Worm (Caenorhabditis elegans) whole organism, L1 larva: ENCODE measurements around the gene F56C4.4.

Experiments
- C34B4.2 ChIP-seq: sonication (generic microtip); optimal IDR thresholded peaks from 2 replicates; lab custom pipeline; 2017; ENCODE audit warnings: mild to moderate bottlenecking, missing genetic modification characterization, missing compliant biosample characterization
- F16B12.6 ChIP-seq: fragments of 150-350 bp; optimal IDR thresholded peaks from 2 replicates; lab custom pipeline; 2014; ENCODE audit warnings: missing biosample characterization, missing genetic modification characterization
- Y116A8C.19 ChIP-seq: sonication (generic microtip); optimal IDR thresholded peaks from 2 replicates; lab custom pipeline; 2016; ENCODE audit warnings: missing compliant biosample characterization, missing genetic modification characterization, borderline replicate concordance
- alr-1 ChIP-seq: fragments of 200-800 bp; sonication (Bioruptor generic); optimal IDR thresholded peaks from 2 replicates; lab custom pipeline; 2018; ENCODE audit warnings: borderline replicate concordance, mild to moderate bottlenecking, missing genetic modification characterization, missing compliant biosample characterization
- aly-2 ChIP-seq: fragments of 150-350 bp; optimal IDR thresholded peaks from 2 replicates; lab custom pipeline; 2014; ENCODE audit warnings: missing biosample characterization, missing genetic modification characterization
- blmp-1 ChIP-seq: fragments of 150-350 bp; optimal IDR thresholded peaks from 2 replicates; lab custom pipeline; 2014; ENCODE audit warnings: missing biosample characterization, missing genetic modification characterization
- ceh-8 ChIP-seq: fragments of 200-800 bp; sonication (Bioruptor generic); optimal IDR thresholded peaks from 2 replicates; lab custom pipeline; 2018; ENCODE audit warnings: mild to moderate bottlenecking, missing genetic modification characterization, moderate library complexity, missing compliant biosample characterization
- ceh-82 ChIP-seq, 3 experiments: fragments of 150-350 bp in 1 of 3; sonication (generic microtip) in 2 of 3; optimal IDR thresholded peaks; 2 replicates each; lab custom pipeline; 2014 to 2017; ENCODE audit warnings: missing biosample characterization in 3 of 3, missing genetic modification characterization in 3 of 3
- ceh-90 ChIP-seq: sonication (generic microtip); optimal IDR thresholded peaks from 2 replicates; lab custom pipeline; 2016; ENCODE audit warnings: missing genetic modification characterization, missing compliant biosample characterization
- dsc-1 ChIP-seq: sonication (generic microtip); optimal IDR thresholded peaks from 2 replicates; lab custom pipeline; 2016; ENCODE audit warnings: mild to moderate bottlenecking, missing genetic modification characterization, missing compliant biosample characterization
- efl-1 ChIP-seq, 4 experiments: fragments of 150-350 bp; optimal IDR thresholded peaks in 3 of 4; peaks in 1 of 4; 1 replicate in 1 of 4; 2 replicates in 3 of 4; lab custom pipeline; 2014; ENCODE audit warnings: missing biosample characterization in 2 of 4, missing genetic modification characterization in 2 of 4, missing genetic modification reagents in 2 of 4
- efl-3 ChIP-seq: fragments of 200-800 bp; sonication (Bioruptor generic); optimal IDR thresholded peaks from 2 replicates; lab custom pipeline; 2018; ENCODE audit warnings: mild to moderate bottlenecking, missing genetic modification characterization, missing compliant biosample characterization
- elt-2 ChIP-seq: sonication (generic microtip); optimal IDR thresholded peaks from 2 replicates; lab custom pipeline; 2016; ENCODE audit warnings: missing genetic modification characterization, mild to moderate bottlenecking, inconsistent platforms, missing compliant biosample characterization, missing genetic modification reagents
- fkh-8 ChIP-seq: sonication (generic microtip); optimal IDR thresholded peaks from 2 replicates; lab custom pipeline; 2016; ENCODE audit warnings: mild to moderate bottlenecking, missing genetic modification characterization, missing compliant biosample characterization
- fos-1 ChIP-seq: fragments of 150-350 bp; optimal IDR thresholded peaks from 2 replicates; lab custom pipeline; 2014; ENCODE audit warnings: missing biosample characterization, missing genetic modification characterization
- grh-1 ChIP-seq: fragments of 200-800 bp; sonication (Bioruptor generic); IDR thresholded peaks from 2 replicates; pipeline ENCODE4 v1.3.6; 2022; ENCODE audit warnings: missing genetic modification reagents, missing genetic modification characterization, missing compliant biosample characterization
- hlh-17 ChIP-seq: fragments of 200-800 bp; sonication (Bioruptor generic); optimal IDR thresholded peaks from 2 replicates; lab custom pipeline; 2018; ENCODE audit warnings: missing genetic modification characterization, mild to moderate bottlenecking, missing compliant biosample characterization, moderate library complexity, borderline replicate concordance
- hlh-4 ChIP-seq: sonication (generic microtip); optimal IDR thresholded peaks from 2 replicates; lab custom pipeline; 2016; ENCODE audit warnings: mild to moderate bottlenecking, missing genetic modification characterization, missing compliant biosample characterization
- isw-1 ChIP-seq: fragments of 200-800 bp; sonication (Bioruptor generic); IDR thresholded peaks from 2 replicates; pipeline ENCODE4 v1.3.6; 2022; ENCODE audit warnings: missing genetic modification characterization, missing compliant biosample characterization
- jun-1 ChIP-seq: fragments of 150-350 bp; optimal IDR thresholded peaks from 2 replicates; lab custom pipeline; 2014; ENCODE audit warnings: missing biosample characterization, missing genetic modification reagents, missing genetic modification characterization
- lin-13 ChIP-seq: fragments of 150-350 bp; optimal IDR thresholded peaks from 2 replicates; lab custom pipeline; 2014; ENCODE audit warnings: missing biosample characterization, missing genetic modification reagents, missing genetic modification characterization
- lin-35 ChIP-seq, 2 experiments: fragments of 150-350 bp; optimal IDR thresholded peaks; 2 replicates each; lab custom pipeline; 2014; ENCODE audit warnings: missing biosample characterization in 2 of 2, missing genetic modification characterization in 2 of 2, missing genetic modification reagents in 2 of 2
- lsy-2 ChIP-seq, 2 experiments: fragments of 150-350 bp; optimal IDR thresholded peaks; 2 replicates each; lab custom pipeline; 2014; ENCODE audit warnings: missing biosample characterization in 2 of 2, missing genetic modification characterization in 2 of 2
- nhr-11 ChIP-seq: fragments of 150-350 bp; optimal IDR thresholded peaks from 2 replicates; lab custom pipeline; 2014; ENCODE audit warnings: missing biosample characterization, missing genetic modification characterization
- nhr-20 ChIP-seq: sonication (generic microtip); optimal IDR thresholded peaks from 2 replicates; lab custom pipeline; 2016; ENCODE audit warnings: mild to moderate bottlenecking, missing genetic modification characterization, missing compliant biosample characterization
- nhr-28 ChIP-seq: fragments of 150-350 bp; optimal IDR thresholded peaks from 2 replicates; lab custom pipeline; 2014; ENCODE audit warnings: missing biosample characterization, missing genetic modification characterization
- nhr-85 ChIP-seq: sonication (generic microtip); peaks from one replicate; lab custom pipeline; 2016; ENCODE audit warnings: missing genetic modification characterization, inconsistent platforms, missing compliant biosample characterization
- nhr-90 ChIP-seq: sonication (generic microtip); optimal IDR thresholded peaks from 2 replicates; lab custom pipeline; 2016; ENCODE audit warnings: mild to moderate bottlenecking, missing genetic modification characterization, missing compliant biosample characterization; ENCODE audit not compliant: poor library complexity
- pax-3 ChIP-seq: fragments of 200-800 bp; sonication (Bioruptor generic); optimal IDR thresholded peaks from 2 replicates; lab custom pipeline; 2018; ENCODE audit warnings: mild to moderate bottlenecking, missing genetic modification characterization, moderate library complexity, missing compliant biosample characterization
- pqm-1 ChIP-seq: sonication (generic microtip); optimal IDR thresholded peaks from 3 replicates; lab custom pipeline; 2017; ENCODE audit warnings: missing biosample characterization, missing genetic modification characterization
- snpc-4 ChIP-seq: fragments of 150-350 bp; optimal IDR thresholded peaks from 2 replicates; lab custom pipeline; 2014; ENCODE audit warnings: missing biosample characterization, missing genetic modification characterization
- sox-4 ChIP-seq: sonication (generic microtip); optimal IDR thresholded peaks from 2 replicates; lab custom pipeline; 2016; ENCODE audit warnings: missing genetic modification characterization, missing compliant biosample characterization
- sup-37 ChIP-seq: fragments of 200-800 bp; sonication (Bioruptor generic); optimal IDR thresholded peaks from 2 replicates; lab custom pipeline; 2018; ENCODE audit warnings: mild to moderate bottlenecking, missing genetic modification characterization, missing compliant biosample characterization
- tlp-1 ChIP-seq: fragments of 150-350 bp; optimal IDR thresholded peaks from 2 replicates; lab custom pipeline; 2014; ENCODE audit warnings: missing biosample characterization, missing genetic modification characterization
- unc-130 ChIP-seq: fragments of 150-350 bp; optimal IDR thresholded peaks from 2 replicates; lab custom pipeline; 2017; ENCODE audit warnings: missing biosample characterization, missing genetic modification characterization, inconsistent platforms
- unc-30 ChIP-seq: sonication (generic microtip); optimal IDR thresholded peaks from 2 replicates; lab custom pipeline; 2017; ENCODE audit warnings: missing biosample characterization, missing genetic modification characterization
- unc-62 ChIP-seq: fragments of 150-350 bp; optimal IDR thresholded peaks from 2 replicates; lab custom pipeline; 2014; ENCODE audit warnings: missing biosample characterization, missing genetic modification reagents, missing genetic modification characterization
- zag-1 ChIP-seq: fragments of 150-350 bp; optimal IDR thresholded peaks from 2 replicates; lab custom pipeline; 2014; ENCODE audit warnings: missing biosample characterization, missing genetic modification characterization

The F56C4.4 gene

ce11 chrIV:10608275-10608674 is 22.8 kb downstream of the F56C4.4 start, which contains the start of gene R09H10.6:
Gene R09H10.6 (plus strand): TSS chrIV:10608575.
- TF ChIP-seq ceh-82 (tag; optimal IDR thresholded peaks at IDR 0.05; lab: Kevin White, UChicago) (no peak), lin-35 (GFP tag; optimal IDR thresholded peaks at IDR 0.05; lab: Kevin White, UChicago) (no peak)
- TF ChIP-seq, all 84 proteins: peak for 0

DNA sequence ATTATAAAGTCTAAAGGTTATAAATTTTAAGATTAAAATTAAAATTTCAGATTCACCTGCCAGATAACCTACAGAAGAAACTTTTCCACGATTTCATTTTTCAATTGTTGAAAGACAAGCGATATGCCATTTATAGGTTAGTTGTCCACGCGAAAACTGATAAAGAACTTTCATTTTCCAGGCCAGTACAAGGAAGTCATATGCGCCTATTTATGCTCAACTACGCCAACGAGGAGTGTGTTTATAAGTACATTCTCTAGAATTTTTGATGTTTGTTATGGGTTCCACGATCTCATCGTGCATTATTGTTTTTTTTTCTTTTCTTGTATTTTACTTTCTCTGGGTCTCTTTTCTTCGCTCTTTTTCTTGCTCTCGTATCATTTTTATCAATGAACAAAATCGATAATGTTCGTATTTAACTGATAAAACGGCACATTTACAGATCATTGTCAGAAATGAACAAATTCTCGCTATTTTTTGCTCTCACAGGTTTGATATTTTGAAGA is 24.4 kb downstream of the F56C4.4 start, which contains the start of gene R09H10.3:
TSS of gene R09H10.3 (plus strand) at position 456 of the 506 bp plus-strand sequence.
- no peak for TF ChIP-seq C34B4.2 (tag; lab: Kevin White, UChicago)
- TF ChIP-seq grh-1, result no peak
- no peak for TF ChIP-seq ceh-8 (GFP tag; lab: Kevin White, UChicago)
- no peak for TF ChIP-seq fkh-8
- no peak for TF ChIP-seq unc-30 (tag; lab: Kevin White, UChicago)
- no peak for TF ChIP-seq nhr-28
- no peak for TF ChIP-seq snpc-4 (tag; lab: Kevin White, UChicago)
- no peak for TF ChIP-seq aly-2 (tag; lab: Kevin White, UChicago)
- no peak for TF ChIP-seq Y116A8C.19 (tag; lab: Kevin White, UChicago)
- peak; percentile 52 for TF ChIP-seq elt-2 (tag; lab: Kevin White, UChicago)
- TF ChIP-seq zag-1 (tag; lab: Kevin White, UChicago), result no peak
- no peak for TF ChIP-seq efl-1 (optimal IDR thresholded peaks at IDR 0.05; lab: Kevin White, UChicago)
- peak in 1 of 2 experiments; percentile 17 for TF ChIP-seq efl-1 (GFP tag; optimal IDR thresholded peaks at IDR 0.05 in 1 of 2; lab: Kevin White, UChicago)
- TF ChIP-seq, all 84 proteins: peak for 2

ce11 chrIV:10602644-10603043 is 28.4 kb downstream of the F56C4.4 start, which contains the start of gene R09H10.2:
Gene R09H10.2 (plus strand): TSS chrIV:10602944.
- no peak for TF ChIP-seq nhr-90 (tag; lab: Kevin White, UChicago)
- TF ChIP-seq tlp-1 (tag; lab: Kevin White, UChicago), result no peak
- no peak for TF ChIP-seq lsy-2 (tag; optimal IDR thresholded peaks at IDR 0.05; lab: Kevin White, UChicago)
- TF ChIP-seq unc-130 (tag; lab: Kevin White, UChicago), result no peak
- no peak for TF ChIP-seq alr-1 (tag; lab: Kevin White, UChicago)
- TF ChIP-seq Y116A8C.19 (tag; lab: Kevin White, UChicago), result no peak
- TF ChIP-seq efl-3, result no peak
- TF ChIP-seq hlh-17 (GFP tag; lab: Kevin White, UChicago), result no peak
- TF ChIP-seq nhr-85, result no peak
- TF ChIP-seq blmp-1, result no peak
- no peak for TF ChIP-seq pqm-1 (tag; lab: Kevin White, UChicago)
- no peak for TF ChIP-seq F16B12.6 (tag; lab: Kevin White, UChicago)
- TF ChIP-seq dsc-1 (tag; lab: Kevin White, UChicago), result no peak
- no peak for TF ChIP-seq nhr-20
- no peak for TF ChIP-seq ceh-90 (tag; lab: Kevin White, UChicago)

DNA sequence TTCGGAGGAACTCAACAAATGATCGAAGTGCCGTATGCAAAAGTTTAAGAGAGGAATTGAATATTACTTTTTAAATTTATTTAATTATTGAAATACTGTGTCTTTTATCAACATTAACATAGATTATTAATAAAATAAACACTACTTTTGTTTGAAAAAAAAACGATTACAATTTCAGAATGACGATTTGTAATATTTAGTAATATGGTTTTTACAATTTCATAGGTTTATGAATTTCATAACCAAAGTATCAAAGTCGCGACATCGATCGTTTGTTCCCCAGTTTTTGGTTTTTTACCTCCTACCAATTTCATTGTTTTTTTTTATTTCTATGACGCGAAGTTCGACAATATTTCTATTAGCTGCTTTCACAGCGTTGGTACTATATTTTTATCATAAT is 31.1 kb downstream of the F56C4.4 start, which contains the start of gene R09H10.1:
TSS of gene R09H10.1 (plus strand) at position 301 of the 400 bp plus-strand sequence.
- TF ChIP-seq pax-3 (tag; lab: Kevin White, UChicago), result no peak
- no peak for TF ChIP-seq hlh-4 (tag; lab: Kevin White, UChicago)
- no peak for TF ChIP-seq sox-4 (tag; lab: Kevin White, UChicago)

DNA sequence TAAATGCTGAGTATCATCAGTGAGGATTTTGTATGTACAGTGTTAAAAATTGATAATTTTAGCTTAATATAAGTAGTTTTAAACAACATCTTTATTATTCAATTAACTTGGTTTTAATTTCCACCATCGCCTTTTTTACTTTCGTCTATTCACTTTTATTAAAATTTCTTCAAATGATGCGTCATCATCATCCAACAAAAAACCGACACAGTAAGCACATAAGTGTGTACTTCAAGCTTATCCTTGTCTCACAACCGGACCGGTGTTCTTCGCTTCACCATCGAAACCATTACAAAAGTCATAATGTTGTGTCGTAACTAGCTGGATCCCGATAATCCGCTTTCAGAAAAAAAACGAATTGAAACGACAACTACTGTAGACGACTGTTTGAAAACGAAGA is 34.6 kb downstream of the F56C4.4 start, which contains the start of gene C43F9.11:
TSS of gene C43F9.11 (plus strand) at position 301 of the 400 bp plus-strand sequence.
- TF ChIP-seq ceh-90 (tag; lab: Kevin White, UChicago) (no peak), tlp-1 (tag; lab: Kevin White, UChicago) (no peak), lsy-2 (tag; optimal IDR thresholded peaks at IDR 0.05; lab: Kevin White, UChicago) (no peak), sup-37 (no peak), fos-1 (tag; lab: Kevin White, UChicago) (no peak), isw-1 (GFP tag; lab: Robert Waterston, UW) (no peak), jun-1 (tag; lab: Kevin White, UChicago) (no peak), nhr-85 (no peak), fkh-8 (no peak), lin-13 (no peak), unc-62 (GFP tag; lab: Kevin White, UChicago) (no peak), nhr-11 (no peak), nhr-90 (tag; lab: Kevin White, UChicago) (no peak), aly-2 (tag; lab: Kevin White, UChicago) (no peak)
- TF ChIP-seq, all 84 proteins: peak for 0
